Fruit fly (Drosophila melanogaster): ENCODE data around the gene CCHa1.

- TF ChIP-seq h (optimal IDR thresholded peaks at IDR 0.05), result no peak
- TF ChIP-seq insv (optimal IDR thresholded peaks at IDR 0.05), result no peak
- no peak for TF ChIP-seq psq (optimal IDR thresholded peaks at IDR 0.05)
- TF ChIP-seq Myc (optimal IDR thresholded peaks at IDR 0.05), result no peak
Measured at dm6 chr3R:14070664-14071063, 26.0 kb downstream of the CCHa1 start.
